Fruit fly (Drosophila melanogaster) whole organism, embryonic: ENCODE results near the gene Hap40.

Experiments used
- Atf3 ChIP-seq: fragments of 200-800 bp; sonication (Bioruptor generic); optimal IDR thresholded peaks from 3 replicates; lab custom pipeline; 2016; ENCODE audit warnings: missing biosample characterization, missing genetic modification characterization
- B-H2 ChIP-seq: fragments of 200-800 bp; sonication (Bioruptor generic); optimal IDR thresholded peaks from 2 replicates; lab custom pipeline; 2018; ENCODE audit warnings: missing biosample characterization, mild to moderate bottlenecking, missing genetic modification characterization
- CG10267 ChIP-seq: fragments of 200-800 bp; sonication (Bioruptor generic); optimal IDR thresholded peaks from 2 replicates; lab custom pipeline; 2018; ENCODE audit warnings: missing biosample characterization, mild to moderate bottlenecking, missing genetic modification characterization, moderate library complexity
- CG10959 ChIP-seq: fragments of 200-800 bp; sonication (Bioruptor generic); IDR thresholded peaks from 2 replicates; pipeline ENCODE4 v1.3.6; 2022; ENCODE audit warnings: missing biosample characterization, missing genetic modification characterization
- CG11247 ChIP-seq: fragments of 200-800 bp; sonication (Bioruptor generic); IDR thresholded peaks from 2 replicates; pipeline ENCODE4 v1.3.6; 2022; ENCODE audit warnings: missing biosample characterization, missing genetic modification characterization
- CG13624 ChIP-seq: fragments of 200-800 bp; sonication (Bioruptor generic); optimal IDR thresholded peaks from 2 replicates; lab custom pipeline; 2016; ENCODE audit warnings: missing biosample characterization, missing genetic modification characterization
- CG17802 ChIP-seq: fragments of 200-800 bp; sonication (Bioruptor generic); optimal IDR thresholded peaks from 2 replicates; lab custom pipeline; 2018; ENCODE audit warnings: missing biosample characterization, mild to moderate bottlenecking, missing genetic modification characterization, moderate library complexity
- CG18599 ChIP-seq: fragments of 200-800 bp; sonication (Bioruptor generic); optimal IDR thresholded peaks from 3 replicates; lab custom pipeline; 2017; ENCODE audit warnings: missing biosample characterization, missing genetic modification characterization, mild to moderate bottlenecking, moderate library complexity, missing genetic modification reagents
- CG18764 ChIP-seq: fragments of 200-800 bp; sonication (Bioruptor generic); optimal IDR thresholded peaks from 3 replicates; lab custom pipeline; 2016; ENCODE audit warnings: missing biosample characterization, missing genetic modification characterization
- CG2116 ChIP-seq: fragments of 200-800 bp; sonication (Bioruptor generic); optimal IDR thresholded peaks from 3 replicates; lab custom pipeline; 2018; ENCODE audit warnings: missing biosample characterization, mild to moderate bottlenecking, missing genetic modification characterization
- CG2120 ChIP-seq: fragments of 200-800 bp; sonication (Bioruptor generic); optimal IDR thresholded peaks from 3 replicates; lab custom pipeline; 2016; ENCODE audit warnings: missing biosample characterization, missing genetic modification characterization
- CG2712 ChIP-seq: fragments of 200-800 bp; optimal IDR thresholded peaks from 3 replicates; lab custom pipeline; 2019; ENCODE audit warnings: missing biosample characterization, mild to moderate bottlenecking, missing genetic modification characterization, moderate library complexity
- CG33557 ChIP-seq: fragments of 200-800 bp; sonication (Bioruptor generic); optimal IDR thresholded peaks from 2 replicates; lab custom pipeline; 2019; ENCODE audit warnings: missing biosample characterization, mild to moderate bottlenecking, missing genetic modification characterization, moderate library complexity
- CG3726 ChIP-seq: fragments of 200-800 bp; sonication (Bioruptor generic); IDR thresholded peaks from 3 replicates; pipeline ENCODE4, ENCODE4 v1.3.6; 2022; ENCODE audit warnings: missing biosample characterization, missing genetic modification characterization
- CG42726 ChIP-seq: fragments of 200-800 bp; sonication (Bioruptor generic); IDR thresholded peaks from 2 replicates; pipeline ENCODE4 v1.3.6; 2022; ENCODE audit warnings: missing biosample characterization, missing genetic modification characterization; ENCODE audit not compliant: partially characterized antibody
- CG4617 ChIP-seq: fragments of 200-800 bp; sonication (Bioruptor generic); optimal IDR thresholded peaks from 3 replicates; lab custom pipeline; 2016; ENCODE audit warnings: missing biosample characterization, missing genetic modification characterization, borderline replicate concordance
- CG7839 ChIP-seq: fragments of 200-800 bp; sonication (Bioruptor generic); optimal IDR thresholded peaks from 3 replicates; lab custom pipeline; 2018; ENCODE audit warnings: missing biosample characterization, mild to moderate bottlenecking, missing genetic modification characterization, moderate library complexity
- CG9727 ChIP-seq: fragments of 200-800 bp; sonication (Bioruptor generic); optimal IDR thresholded peaks from 3 replicates; lab custom pipeline; 2017; ENCODE audit warnings: missing biosample characterization, mild to moderate bottlenecking, missing genetic modification characterization
- Dfd ChIP-seq, 2 experiments: fragments of >200 bp; optimal IDR thresholded peaks; 2 replicates each; lab custom pipeline; 2017; ENCODE audit warnings: missing biosample characterization in 2 of 2, missing genetic modification characterization in 2 of 2
- Dip3 ChIP-seq: fragments of 200-800 bp; sonication (Bioruptor generic); optimal IDR thresholded peaks from 3 replicates; lab custom pipeline; 2016; ENCODE audit warnings: missing biosample characterization, missing genetic modification characterization
- Elba2 ChIP-seq: fragments of 200-800 bp; sonication (Bioruptor generic); optimal IDR thresholded peaks from 3 replicates; lab custom pipeline; 2016; ENCODE audit warnings: missing biosample characterization, missing genetic modification characterization
- HHEX ChIP-seq: fragments of 200-800 bp; sonication (Bioruptor generic); optimal IDR thresholded peaks from 3 replicates; lab custom pipeline; 2017; ENCODE audit warnings: missing biosample characterization, mild to moderate bottlenecking, missing genetic modification characterization, missing genetic modification reagents
- HmgD ChIP-seq: fragments of 200-800 bp; sonication (Bioruptor generic); optimal IDR thresholded peaks from 3 replicates; lab custom pipeline; 2016; ENCODE audit warnings: missing biosample characterization, missing genetic modification characterization
- MESR4 ChIP-seq: fragments of 200-800 bp; sonication (Bioruptor generic); optimal IDR thresholded peaks from 2 replicates; lab custom pipeline; 2018; ENCODE audit warnings: missing biosample characterization, mild to moderate bottlenecking, missing genetic modification characterization, moderate library complexity
- NFAT ChIP-seq: fragments of 200-800 bp; sonication (Bioruptor generic); IDR thresholded peaks from 2 replicates; pipeline ENCODE4 v1.3.6; 2022; ENCODE audit warnings: missing biosample characterization, missing genetic modification characterization
- NfI ChIP-seq: fragments of 200-800 bp; sonication (Bioruptor generic); optimal IDR thresholded peaks from 3 replicates; lab custom pipeline; 2018; ENCODE audit warnings: missing biosample characterization, mild to moderate bottlenecking, missing genetic modification characterization, moderate library complexity
- Oli ChIP-seq: fragments of 200-800 bp; sonication (Bioruptor generic); optimal IDR thresholded peaks from 2 replicates; lab custom pipeline; 2018; ENCODE audit warnings: missing biosample characterization, mild to moderate bottlenecking, missing genetic modification characterization, moderate library complexity
- Sin3A ChIP-seq: fragments of >200 bp; optimal IDR thresholded peaks from 2 replicates; lab custom pipeline; 2018
- Stat92E ChIP-seq, 3 experiments: fragments of >200 bp in 2 of 3; fragments of 200-800 bp in 1 of 3; sonication (Bioruptor generic) in 1 of 3; optimal IDR thresholded peaks; 2 replicates each; lab custom pipeline; 2017 to 2019; ENCODE audit warnings: missing biosample characterization in 3 of 3, missing genetic modification characterization in 3 of 3, mild to moderate bottlenecking in 1 of 3, moderate library complexity in 1 of 3
- bigmax ChIP-seq: fragments of 200-800 bp; sonication (Bioruptor generic); optimal IDR thresholded peaks from 2 replicates; lab custom pipeline; 2018; ENCODE audit warnings: missing biosample characterization, mild to moderate bottlenecking, missing genetic modification characterization
- bsh ChIP-seq, 2 experiments: fragments of 200-800 bp; sonication (Bioruptor generic); optimal IDR thresholded peaks; 2 replicates each; lab custom pipeline; 2017 to 2018; ENCODE audit warnings: mild to moderate bottlenecking in 2 of 2, missing biosample characterization in 2 of 2, missing genetic modification characterization in 2 of 2, moderate library complexity in 1 of 2
- chn ChIP-seq: fragments of 200-800 bp; sonication (Bioruptor generic); optimal IDR thresholded peaks from 2 replicates; lab custom pipeline; 2016; ENCODE audit warnings: missing biosample characterization, missing genetic modification characterization
- danr ChIP-seq: fragments of 200-800 bp; sonication (Bioruptor generic); IDR thresholded peaks from 2 replicates; pipeline ENCODE4 v1.3.6; 2022; ENCODE audit warnings: missing biosample characterization, missing genetic modification characterization
- gem ChIP-seq: fragments of 200-800 bp; sonication (Bioruptor generic); optimal IDR thresholded peaks from 2 replicates; lab custom pipeline; 2019; ENCODE audit warnings: missing biosample characterization, mild to moderate bottlenecking, missing genetic modification characterization, moderate library complexity
- grn ChIP-seq: fragments of 200-800 bp; sonication (Bioruptor generic); optimal IDR thresholded peaks from 3 replicates; lab custom pipeline; 2017; ENCODE audit warnings: missing biosample characterization, missing genetic modification characterization
- kah ChIP-seq: fragments of 200-800 bp; sonication (Bioruptor generic); optimal IDR thresholded peaks from 2 replicates; lab custom pipeline; 2018; ENCODE audit warnings: missing biosample characterization, mild to moderate bottlenecking, missing genetic modification characterization
- kay ChIP-seq: fragments of 200-800 bp; sonication (Bioruptor generic); optimal IDR thresholded peaks from 2 replicates; lab custom pipeline; 2016; ENCODE audit warnings: missing biosample characterization, missing genetic modification characterization
- lilli ChIP-seq: fragments of 200-800 bp; sonication (Bioruptor generic); optimal IDR thresholded peaks from 3 replicates; lab custom pipeline; 2016; ENCODE audit warnings: missing biosample characterization, missing genetic modification characterization
- lov ChIP-seq, 2 experiments: fragments of 200-800 bp in 1 of 2; fragments of >200 bp in 1 of 2; sonication (Bioruptor generic) in 1 of 2; IDR thresholded peaks in 1 of 2; optimal IDR thresholded peaks in 1 of 2; 2 replicates in 1 of 2; 3 replicates in 1 of 2; pipeline versions ENCODE4 v1.3.6 to Lab custom; 2017 to 2022; ENCODE audit warnings: missing biosample characterization in 1 of 2, missing genetic modification characterization in 1 of 2
- mld ChIP-seq: fragments of 200-800 bp; sonication (Bioruptor generic); IDR thresholded peaks from 3 replicates; pipeline ENCODE4 v1.3.6; 2022; ENCODE audit warnings: missing biosample characterization, missing genetic modification characterization; ENCODE audit not compliant: partially characterized antibody
- odd ChIP-seq: fragments of 200-800 bp; sonication (Bioruptor generic); optimal IDR thresholded peaks from 2 replicates; lab custom pipeline; 2017; ENCODE audit warnings: missing biosample characterization, mild to moderate bottlenecking, missing genetic modification characterization
- onecut ChIP-seq: fragments of 200-800 bp; sonication (Bioruptor generic); IDR thresholded peaks from 2 replicates; pipeline ENCODE4 v1.3.6; 2022; ENCODE audit warnings: missing biosample characterization, missing genetic modification characterization
- pnt ChIP-seq: fragments of 200-800 bp; sonication (Bioruptor generic); optimal IDR thresholded peaks from 3 replicates; lab custom pipeline; 2016; ENCODE audit warnings: missing biosample characterization, missing genetic modification characterization
- sens ChIP-seq: fragments of 200-800 bp; sonication (Bioruptor generic); peaks from one replicate; lab custom pipeline; 2016; ENCODE audit warnings: missing biosample characterization, missing genetic modification characterization
- sens-2 ChIP-seq: fragments of 200-800 bp; sonication (Bioruptor generic); IDR thresholded peaks from 2 replicates; pipeline ENCODE4 v1.3.6; 2022; ENCODE audit warnings: missing biosample characterization, missing genetic modification characterization
- shn ChIP-seq: fragments of 200-800 bp; sonication (Bioruptor generic); optimal IDR thresholded peaks from 3 replicates; lab custom pipeline; 2016; ENCODE audit warnings: missing biosample characterization, missing genetic modification characterization
- so ChIP-seq: fragments of 200-800 bp; sonication (Bioruptor generic); IDR thresholded peaks from 3 replicates; pipeline ENCODE4 v1.3.6; 2022; ENCODE audit warnings: missing biosample characterization, missing genetic modification characterization
- tna ChIP-seq: fragments of 200-800 bp; sonication (Bioruptor generic); IDR thresholded peaks from 2 replicates; pipeline ENCODE4 v1.3.6; 2022; ENCODE audit warnings: missing biosample characterization, missing genetic modification characterization; ENCODE audit not compliant: partially characterized antibody
- unc-4 ChIP-seq: fragments of 200-800 bp; sonication (Bioruptor generic); IDR thresholded peaks from 2 replicates; pipeline ENCODE4 v1.3.6; 2022; ENCODE audit warnings: missing biosample characterization, missing genetic modification characterization; ENCODE audit not compliant: partially characterized antibody
- unpg ChIP-seq: fragments of 200-800 bp; sonication (Bioruptor generic); optimal IDR thresholded peaks from 3 replicates; lab custom pipeline; 2018; ENCODE audit warnings: missing biosample characterization, mild to moderate bottlenecking, missing genetic modification characterization, moderate library complexity

Gene Hap40

DNA sequence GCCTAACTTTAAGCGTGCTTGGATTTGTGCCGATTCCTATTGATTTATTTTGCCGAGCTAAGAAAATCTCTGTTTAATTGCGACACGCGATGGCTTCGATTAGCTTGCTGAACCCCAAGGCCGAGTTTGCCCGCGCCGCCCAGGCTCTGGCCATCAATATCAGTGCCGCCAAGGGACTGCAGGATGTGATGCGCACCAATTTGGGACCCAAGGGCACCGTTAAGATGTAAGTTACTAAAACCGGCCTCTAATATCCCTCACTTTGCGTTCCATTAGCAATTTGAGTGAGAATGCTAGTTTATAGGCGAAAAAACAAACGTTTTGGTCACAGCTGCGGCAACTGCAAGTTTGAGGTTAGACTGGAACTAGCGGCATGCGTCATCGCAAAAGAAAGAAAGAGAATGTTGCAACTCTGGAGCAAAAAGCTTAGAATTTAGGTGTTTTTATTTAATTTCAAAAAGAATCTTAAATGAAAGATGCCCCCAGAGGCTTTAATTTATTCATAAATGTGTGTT lies 42.8 kb downstream of the Hap40 start (continued):
- TF ChIP-seq CG2120 (GFP tag; lab: Kevin White, UChicago) (no peak), HmgD (GFP tag; lab: Kevin White, UChicago) (no peak), mld (GFP tag; lab: Robert Waterston, UW) (0 out of 3 replicates have a peak, but pooled peaks have one; percentile 23), onecut (GFP tag; lab: Robert Waterston, UW) (no peak), CG42726 (GFP tag; lab: Robert Waterston, UW) (no peak), grn (GFP tag; lab: Kevin White, UChicago) (no peak), sens (GFP tag; lab: Kevin White, UChicago) (no peak), B-H2 (no peak), CG18599 (GFP tag; lab: Kevin White, UChicago) (no peak), CG13624 (GFP tag; lab: Kevin White, UChicago) (peak; percentile 0), CG11247 (GFP tag; lab: Robert Waterston, UW) (no peak), NFAT (GFP tag; lab: Robert Waterston, UW) (no peak), chn (GFP tag; lab: Kevin White, UChicago) (no peak), kah (GFP tag; lab: Kevin White, UChicago) (no peak), MESR4 (GFP tag; lab: Kevin White, UChicago) (peak; percentile 80), kay (peak; percentile 76), danr (GFP tag; lab: Robert Waterston, UW) (no peak), CG7839 (tag; lab: Kevin White, UChicago) (no peak), so (GFP tag; lab: Robert Waterston, UW) (no peak), Sin3A (lab: Kevin White, UChicago) (peak; percentile 66), Elba2 (GFP tag; lab: Kevin White, UChicago) (peak; percentile 69), CG10959 (GFP tag; lab: Robert Waterston, UW) (no peak), Oli (tag; lab: Kevin White, UChicago) (no peak), bigmax (GFP tag; lab: Kevin White, UChicago) (peak; percentile 96), HHEX (GFP tag; lab: Kevin White, UChicago) (no peak), Dfd (GFP tag; optimal IDR thresholded peaks at IDR 0.05; lab: Kevin White, UChicago) (no peak), Dip3 (GFP tag; lab: Kevin White, UChicago) (no peak), gem (no peak), bsh (GFP tag; optimal IDR thresholded peaks at IDR 0.05; lab: Kevin White, UChicago) (no peak), Stat92E (GFP tag; optimal IDR thresholded peaks at IDR 0.05; lab: Kevin White, UChicago) (no peak), CG18764 (GFP tag; lab: Kevin White, UChicago) (no peak), CG9727 (GFP tag; lab: Kevin White, UChicago) (no peak), CG4617 (peak; percentile 55)

DNA sequence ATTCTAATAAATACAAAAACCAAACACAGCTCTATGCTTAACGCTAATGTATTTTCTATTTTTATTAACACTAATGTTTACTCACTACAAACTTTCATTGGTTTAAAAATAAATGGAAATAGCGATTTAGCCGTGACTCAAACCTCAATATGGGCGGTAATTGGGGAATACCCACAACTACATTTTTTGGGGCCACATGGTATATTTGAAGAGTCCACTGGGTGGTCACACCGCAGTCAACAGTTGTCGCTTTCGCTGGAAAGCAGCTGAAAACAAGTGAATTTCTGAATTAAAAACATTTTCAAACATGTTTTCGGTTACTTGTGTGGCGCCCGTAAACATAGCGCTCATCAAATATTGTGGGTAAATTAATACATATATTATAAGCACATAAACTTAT lies 45.0 kb downstream of the Hap40 start, which contains the start of gene Mvd:
Mvd (plus strand) TSS at position 222 of the 400 bp plus-strand sequence.
- TF ChIP-seq shn (no peak), CG33557 (GFP tag; lab: Kevin White, UChicago) (no peak), lov (optimal IDR thresholded peaks at IDR 0.05; lab: Kevin White, UChicago) (no peak), lov (GFP tag; IDR thresholded peaks at IDR 0.05; lab: Robert Waterston, UW) (no peak), tna (no peak), CG2116 (GFP tag; lab: Kevin White, UChicago) (peak; percentile 60), CG3726 (GFP tag; lab: Robert Waterston, UW) (no peak), CG10267 (tag; lab: Kevin White, UChicago) (peak; percentile 64), kah (GFP tag; lab: Kevin White, UChicago) (peak; percentile 33), Atf3 (GFP tag; lab: Kevin White, UChicago) (no peak), unc-4 (GFP tag; lab: Robert Waterston, UW) (0 out of 2 replicates have a peak, but pooled peaks have one; percentile 35), kay (no peak), unpg (no peak), NfI (GFP tag; lab: Kevin White, UChicago) (no peak), sens-2 (GFP tag; lab: Robert Waterston, UW) (no peak), CG2712 (tag; lab: Kevin White, UChicago) (peak; percentile 45), CG17802 (tag; lab: Kevin White, UChicago) (no peak), lilli (GFP tag; lab: Kevin White, UChicago) (no peak), pnt (no peak), odd (GFP tag; lab: Kevin White, UChicago) (no peak)
